Worm (Caenorhabditis elegans): ENCODE measurements around the gene F28F5.4.

Gene F28F5.4

DNA sequence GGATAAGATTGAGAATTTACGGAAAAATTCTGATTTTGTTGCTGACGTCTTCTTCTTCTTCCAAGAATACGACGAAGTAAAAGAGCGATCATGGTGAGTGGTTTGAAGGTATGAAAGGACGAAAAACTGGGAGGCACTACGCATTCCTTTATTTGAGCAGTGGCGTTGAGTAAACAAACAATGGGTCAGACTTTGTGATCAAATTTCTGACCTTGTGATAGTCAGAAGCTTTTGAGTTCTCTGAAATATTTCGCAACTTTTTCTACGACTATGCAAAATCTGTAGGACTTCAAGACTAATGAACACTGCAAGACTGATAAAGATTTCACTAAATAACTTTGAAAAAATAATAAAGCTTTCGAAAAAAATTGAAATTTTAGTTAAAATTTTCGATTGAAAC lies at the start of gene F28F5.4:
F28F5.4 (minus strand) TSS at position 104 of the 400 bp plus-strand sequence.
- no peak for TF ChIP-seq med-1 (GFP tag; optimal IDR thresholded peaks at IDR 0.05; ENCODE audit: insufficient read depth)
- TF ChIP-seq klf-2 (GFP tag; conservative IDR thresholded peaks at IDR 0.05), result no peak
- no peak for TF ChIP-seq T22C8.4 (GFP tag; IDR thresholded peaks at IDR 0.05)

DNA sequence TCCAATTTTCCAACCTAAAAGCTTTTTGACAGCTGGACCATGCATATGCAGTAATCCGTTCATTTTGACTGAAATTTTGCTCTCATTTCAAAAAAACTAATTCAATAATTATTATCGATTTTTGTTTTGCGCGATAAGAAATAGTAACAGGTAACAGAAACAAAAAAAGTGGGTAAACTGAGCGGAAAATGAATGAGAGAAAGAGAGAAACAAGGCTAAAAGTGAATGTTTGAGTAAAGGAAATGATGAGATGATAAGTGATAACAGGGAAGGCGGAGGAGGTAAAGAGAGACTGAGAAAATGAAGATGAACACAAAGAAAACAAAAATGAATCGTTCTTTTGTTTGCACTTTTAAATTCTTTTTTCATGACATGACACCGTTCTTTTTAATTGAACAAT lies 47.1 kb upstream of the F28F5.4 start, which contains the start of gene sma-3:
sma-3 (minus strand) TSS at position 68 of the 400 bp plus-strand sequence.
- no peak for TF ChIP-seq cog-1 (tag; optimal IDR thresholded peaks at IDR 0.05)
- no peak for TF ChIP-seq ref-1 (GFP tag; conservative IDR thresholded peaks at IDR 0.05)
- TF ChIP-seq med-1 (GFP tag; optimal IDR thresholded peaks at IDR 0.05; ENCODE audit: insufficient read depth), result no peak
- no peak for TF ChIP-seq ztf-29 (GFP tag; IDR thresholded peaks at IDR 0.05)
- no peak for TF ChIP-seq ztf-23 (GFP tag; IDR thresholded peaks at IDR 0.05)
- no peak for TF ChIP-seq tab-1 (GFP tag; IDR thresholded peaks at IDR 0.05)
- no peak for TF ChIP-seq T22C8.4 (GFP tag; IDR thresholded peaks at IDR 0.05)
- TF ChIP-seq klf-2 (GFP tag; conservative IDR thresholded peaks at IDR 0.05), result no peak
- no peak for TF ChIP-seq flt-1 (GFP tag; IDR thresholded peaks at IDR 0.05)

DNA sequence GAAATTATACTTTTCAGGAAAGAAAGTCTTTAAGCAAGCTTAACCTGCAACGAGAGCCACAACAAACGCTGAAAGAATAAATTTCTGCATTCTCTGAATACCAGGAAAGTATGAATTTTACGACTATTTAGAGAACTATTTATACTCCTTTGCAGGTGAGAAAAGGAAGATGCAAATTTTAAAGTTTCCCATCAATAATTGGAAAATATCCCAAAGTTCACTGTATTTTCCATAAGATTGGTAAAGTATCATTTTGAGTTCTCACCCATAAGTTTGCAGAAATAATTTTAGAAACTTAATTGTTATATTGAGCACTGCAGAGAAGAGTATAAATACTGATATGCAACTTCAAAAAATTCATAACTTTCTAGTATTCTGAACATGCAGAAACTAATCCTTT lies 42.6 kb upstream of the F28F5.4 start, which contains the start of gene clec-158:
clec-158 (minus strand) TSS at position 101 of the 400 bp plus-strand sequence.
- no peak for TF ChIP-seq cog-1 (tag; optimal IDR thresholded peaks at IDR 0.05)
- no peak for TF ChIP-seq ztf-29 (GFP tag; IDR thresholded peaks at IDR 0.05)
- no peak for TF ChIP-seq med-1 (GFP tag; optimal IDR thresholded peaks at IDR 0.05; ENCODE audit: insufficient read depth)
- TF ChIP-seq klf-2 (GFP tag; conservative IDR thresholded peaks at IDR 0.05), result no peak
- TF ChIP-seq ztf-23 (GFP tag; IDR thresholded peaks at IDR 0.05), result no peak
- TF ChIP-seq ref-1 (GFP tag; conservative IDR thresholded peaks at IDR 0.05), result no peak

DNA sequence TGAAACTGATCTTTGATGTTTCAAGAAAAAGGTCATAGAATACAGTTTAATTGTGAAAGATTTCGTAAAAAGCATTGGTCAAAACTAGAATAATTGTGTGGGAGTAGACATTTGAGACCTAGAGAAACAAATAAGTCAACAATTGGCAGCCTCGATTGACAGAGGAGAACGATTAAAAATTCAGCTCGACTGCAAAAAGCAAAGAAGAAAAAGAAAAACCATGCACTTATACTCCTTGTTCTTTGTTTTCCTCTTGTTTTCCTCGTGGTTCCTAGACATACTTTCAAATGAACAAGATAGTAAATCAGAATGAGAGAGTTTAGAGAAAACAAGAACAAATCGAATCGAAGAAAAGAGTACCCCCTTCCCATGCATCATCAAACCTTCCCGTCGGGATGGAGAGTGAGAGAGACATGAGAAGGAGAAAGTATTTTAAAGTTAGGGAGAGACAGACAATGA lies 40.6 kb upstream of the F28F5.4 start:
- TF ChIP-seq ref-1 (GFP tag; conservative IDR thresholded peaks at IDR 0.05) (no peak), klf-2 (GFP tag; conservative IDR thresholded peaks at IDR 0.05) (no peak), tab-1 (GFP tag; IDR thresholded peaks at IDR 0.05) (no peak), cog-1 (tag; optimal IDR thresholded peaks at IDR 0.05) (no peak), ztf-23 (GFP tag; IDR thresholded peaks at IDR 0.05) (no peak), med-1 (GFP tag; optimal IDR thresholded peaks at IDR 0.05; ENCODE audit: insufficient read depth) (no peak), T22C8.4 (GFP tag; IDR thresholded peaks at IDR 0.05) (no peak), ztf-29 (GFP tag; IDR thresholded peaks at IDR 0.05) (no peak), flt-1 (GFP tag; IDR thresholded peaks at IDR 0.05) (no peak)

DNA sequence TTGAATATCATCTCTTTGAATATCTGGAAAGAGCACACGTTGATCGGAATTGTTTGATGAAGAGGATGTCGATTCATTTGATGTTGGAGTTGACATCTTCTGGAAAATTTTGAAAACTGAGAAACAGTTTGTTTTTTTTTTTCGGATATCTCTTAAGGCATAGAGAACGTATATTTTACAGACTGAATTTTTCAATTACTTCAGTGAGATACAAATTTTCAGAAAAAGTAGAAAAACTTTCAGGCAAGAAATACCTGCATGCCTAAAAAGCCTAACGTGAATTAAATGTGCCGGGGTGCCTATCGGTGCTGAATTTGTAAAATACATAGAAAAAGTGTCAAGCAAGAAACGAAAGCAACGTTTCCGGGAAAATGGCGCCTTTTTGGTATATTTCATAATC lies 39.9 kb upstream of the F28F5.4 start, which contains the start of gene zak-1:
zak-1 (minus strand) TSS at position 101 of the 400 bp plus-strand sequence.
- TF ChIP-seq cog-1 (tag; optimal IDR thresholded peaks at IDR 0.05) (no peak), klf-2 (GFP tag; conservative IDR thresholded peaks at IDR 0.05) (no peak), med-1 (GFP tag; optimal IDR thresholded peaks at IDR 0.05; ENCODE audit: insufficient read depth) (no peak), ztf-23 (GFP tag; IDR thresholded peaks at IDR 0.05) (no peak), ztf-29 (GFP tag; IDR thresholded peaks at IDR 0.05) (no peak), ref-1 (GFP tag; conservative IDR thresholded peaks at IDR 0.05) (no peak), T22C8.4 (GFP tag; IDR thresholded peaks at IDR 0.05) (no peak), tab-1 (GFP tag; IDR thresholded peaks at IDR 0.05) (no peak), flt-1 (GFP tag; IDR thresholded peaks at IDR 0.05) (no peak)

DNA sequence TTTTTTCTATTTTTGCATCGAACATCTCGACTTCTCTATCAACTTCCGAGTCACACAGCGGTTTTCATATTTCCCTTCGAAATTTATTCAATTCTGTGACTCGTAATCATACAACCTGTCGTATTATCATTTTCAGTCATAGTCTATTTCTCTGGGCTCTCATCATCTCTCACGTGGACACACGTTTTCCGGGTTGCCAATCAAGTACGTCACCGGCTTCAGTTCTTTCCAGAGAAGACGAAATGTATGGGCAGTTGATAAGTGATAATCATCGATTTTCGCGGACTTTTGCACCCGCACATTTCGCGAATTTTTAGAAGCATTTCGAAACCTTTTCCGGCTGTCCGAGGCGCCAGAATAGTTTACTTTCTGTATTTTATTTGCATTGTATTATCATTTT lies 33.4 kb upstream of the F28F5.4 start, which contains the start of gene srv-1:
srv-1 (plus strand) TSS at position 131 of the 400 bp plus-strand sequence.
- TF ChIP-seq T22C8.4 (GFP tag; IDR thresholded peaks at IDR 0.05) (no peak), ztf-29 (GFP tag; IDR thresholded peaks at IDR 0.05) (no peak), tab-1 (GFP tag; IDR thresholded peaks at IDR 0.05) (no peak), ztf-23 (GFP tag; IDR thresholded peaks at IDR 0.05) (no peak), cog-1 (tag; optimal IDR thresholded peaks at IDR 0.05) (no peak), med-1 (GFP tag; optimal IDR thresholded peaks at IDR 0.05; ENCODE audit: insufficient read depth) (no peak), klf-2 (GFP tag; conservative IDR thresholded peaks at IDR 0.05) (no peak), ref-1 (GFP tag; conservative IDR thresholded peaks at IDR 0.05) (no peak), flt-1 (GFP tag; IDR thresholded peaks at IDR 0.05) (no peak)

DNA sequence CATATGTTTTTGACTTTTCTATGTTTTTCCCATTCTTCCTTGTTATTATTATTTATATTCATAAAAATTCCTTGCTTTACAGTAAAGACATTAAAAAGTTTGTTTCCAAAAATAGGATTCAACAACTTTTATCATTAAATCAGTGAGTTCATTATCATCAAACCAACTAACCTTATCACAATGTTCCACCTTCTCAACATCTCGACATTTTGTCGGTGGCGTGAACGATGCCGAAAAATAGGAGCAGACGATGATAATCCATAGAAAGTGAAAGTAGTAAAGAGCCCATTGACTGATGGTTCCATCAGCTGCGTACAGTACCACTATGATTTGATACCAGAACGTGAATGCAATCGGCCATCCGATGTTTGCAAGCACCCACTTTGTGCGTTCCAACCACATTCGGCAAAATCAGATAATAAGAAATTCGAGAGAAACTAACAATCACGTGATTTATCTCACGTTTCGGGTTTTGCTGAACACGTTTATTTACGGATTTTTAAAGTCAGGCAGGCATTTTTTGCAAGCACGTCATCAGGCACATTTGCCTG lies 31.9 kb upstream of the F28F5.4 start, which contains the start of gene dhhc-5:
dhhc-5 (minus strand) TSS at position 406 of the 551 bp plus-strand sequence.
- TF ChIP-seq flt-1 (GFP tag; IDR thresholded peaks at IDR 0.05) (no peak), cog-1 (tag; optimal IDR thresholded peaks at IDR 0.05) (no peak), ztf-23 (GFP tag; IDR thresholded peaks at IDR 0.05) (no peak), ztf-29 (GFP tag; IDR thresholded peaks at IDR 0.05) (no peak), tab-1 (GFP tag; IDR thresholded peaks at IDR 0.05) (no peak), ref-1 (GFP tag; conservative IDR thresholded peaks at IDR 0.05) (no peak), med-1 (GFP tag; optimal IDR thresholded peaks at IDR 0.05; ENCODE audit: insufficient read depth) (no peak), klf-2 (GFP tag; conservative IDR thresholded peaks at IDR 0.05) (no peak), T22C8.4 (GFP tag; IDR thresholded peaks at IDR 0.05) (no peak)

DNA sequence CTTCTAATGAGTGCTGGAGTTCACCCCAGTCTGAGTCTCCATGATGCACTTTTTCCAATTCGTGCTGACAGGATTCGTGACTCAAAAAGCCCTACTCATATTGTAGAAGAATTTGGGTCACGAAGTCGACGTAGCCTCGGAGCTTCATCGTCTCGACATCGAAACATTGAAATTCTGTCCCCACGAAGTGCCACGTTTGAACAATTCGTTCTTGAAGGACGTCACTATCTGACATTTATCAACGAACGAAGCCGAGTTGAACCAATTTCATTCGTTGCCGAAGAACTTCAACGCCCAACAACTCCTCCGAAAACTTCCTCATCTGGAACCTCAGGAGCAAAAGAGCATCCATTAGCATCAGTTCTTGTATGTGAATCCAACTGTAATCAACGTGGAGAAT lies 22.3 kb upstream of the F28F5.4 start:
- TF ChIP-seq cog-1 (tag; optimal IDR thresholded peaks at IDR 0.05) (no peak), flt-1 (GFP tag; IDR thresholded peaks at IDR 0.05) (no peak), klf-2 (GFP tag; conservative IDR thresholded peaks at IDR 0.05) (no peak), med-1 (GFP tag; optimal IDR thresholded peaks at IDR 0.05; ENCODE audit: insufficient read depth) (no peak), tab-1 (GFP tag; IDR thresholded peaks at IDR 0.05) (no peak), ztf-29 (GFP tag; IDR thresholded peaks at IDR 0.05) (no peak), ref-1 (GFP tag; conservative IDR thresholded peaks at IDR 0.05) (no peak), T22C8.4 (GFP tag; IDR thresholded peaks at IDR 0.05) (no peak), ztf-23 (GFP tag; IDR thresholded peaks at IDR 0.05) (no peak)

DNA sequence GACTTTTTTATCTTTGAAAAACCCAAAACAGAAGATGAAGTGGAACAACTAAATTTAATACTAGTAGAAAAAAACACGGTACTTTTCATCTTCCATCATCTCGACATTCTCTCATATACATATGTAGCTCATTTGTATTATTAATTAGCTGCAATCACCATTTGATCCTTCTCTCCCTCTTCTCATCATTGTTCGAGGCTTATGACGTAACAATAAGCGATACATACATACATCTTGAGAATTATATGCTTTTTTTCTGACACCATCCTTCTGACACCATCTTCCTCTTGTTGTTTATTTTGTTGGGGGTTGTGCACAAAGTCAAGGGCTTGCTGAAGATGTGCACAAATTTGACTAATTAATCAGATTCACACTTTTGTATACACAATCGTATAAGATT lies 20.5 kb upstream of the F28F5.4 start:
- TF ChIP-seq ref-1 (GFP tag; conservative IDR thresholded peaks at IDR 0.05) (no peak), cog-1 (tag; optimal IDR thresholded peaks at IDR 0.05) (no peak), ztf-23 (GFP tag; IDR thresholded peaks at IDR 0.05) (no peak), med-1 (GFP tag; optimal IDR thresholded peaks at IDR 0.05; ENCODE audit: insufficient read depth) (no peak), flt-1 (GFP tag; IDR thresholded peaks at IDR 0.05) (no peak), T22C8.4 (GFP tag; IDR thresholded peaks at IDR 0.05) (no peak), klf-2 (GFP tag; conservative IDR thresholded peaks at IDR 0.05) (no peak), tab-1 (GFP tag; IDR thresholded peaks at IDR 0.05) (no peak), ztf-29 (GFP tag; IDR thresholded peaks at IDR 0.05) (no peak)
